Worm (Caenorhabditis elegans) whole organism, L2 larva: ENCODE results near the gene F28H7.3.
A peak's percentile ranks its signal among the peaks of the same experiment; 100 is the strongest.

ENCODE experiments used
- C34F6.9 ChIP-seq: fragments of 150-350 bp; optimal IDR thresholded peaks from 2 replicates; lab custom pipeline; 2014; ENCODE audit warnings: missing biosample characterization, missing genetic modification characterization
- F13H6.1 ChIP-seq: sonication (generic microtip); optimal IDR thresholded peaks from 2 replicates; lab custom pipeline; 2016; ENCODE audit warnings: missing genetic modification characterization, missing compliant biosample characterization
- R02D3.7 ChIP-seq: fragments of 150-350 bp; optimal IDR thresholded peaks from 2 replicates; lab custom pipeline; 2014; ENCODE audit warnings: missing biosample characterization, missing genetic modification characterization
- Y55F3AM.14 ChIP-seq: fragments of 200-800 bp; sonication (Bioruptor generic); optimal IDR thresholded peaks from 2 replicates; lab custom pipeline; 2018; ENCODE audit warnings: mild to moderate bottlenecking, missing genetic modification characterization, missing compliant biosample characterization
- ZK546.5 ChIP-seq: sonication (generic microtip); optimal IDR thresholded peaks from 2 replicates; lab custom pipeline; 2017; ENCODE audit warnings: missing biosample characterization, missing genetic modification characterization
- alr-1 ChIP-seq: fragments of 150-350 bp; optimal IDR thresholded peaks from 2 replicates; lab custom pipeline; 2014; ENCODE audit warnings: missing biosample characterization, missing genetic modification characterization
- aly-2 ChIP-seq: fragments of 150-350 bp; optimal IDR thresholded peaks from 2 replicates; lab custom pipeline; 2014; ENCODE audit warnings: missing biosample characterization, missing genetic modification characterization
- ama-1 ChIP-seq: fragments of 150-350 bp; optimal IDR thresholded peaks from 2 replicates; lab custom pipeline; 2018; ENCODE audit warnings: inconsistent platforms
- blmp-1 ChIP-seq: sonication (generic microtip); optimal IDR thresholded peaks from 2 replicates; lab custom pipeline; 2017; ENCODE audit warnings: missing genetic modification characterization, mild to moderate bottlenecking, missing compliant biosample characterization, antibody characterized with exemption, moderate library complexity; ENCODE audit not compliant: insufficient read depth
- ceh-16 ChIP-seq: fragments of 150-350 bp; optimal IDR thresholded peaks from 2 replicates; lab custom pipeline; 2014; ENCODE audit warnings: missing biosample characterization, missing genetic modification characterization
- ceh-82 ChIP-seq: fragments of 150-350 bp; optimal IDR thresholded peaks from 2 replicates; lab custom pipeline; 2014; ENCODE audit warnings: missing biosample characterization, missing genetic modification characterization
- crh-2 ChIP-seq: sonication (generic microtip); optimal IDR thresholded peaks from 2 replicates; lab custom pipeline; 2017; ENCODE audit warnings: missing biosample characterization, missing genetic modification characterization
- dmd-4 ChIP-seq: sonication (generic microtip); optimal IDR thresholded peaks from 2 replicates; lab custom pipeline; 2017; ENCODE audit warnings: missing biosample characterization, missing genetic modification characterization
- egl-27 ChIP-seq: sonication (generic microtip); optimal IDR thresholded peaks from 3 replicates; lab custom pipeline; 2017; ENCODE audit warnings: missing biosample characterization, missing genetic modification reagents, missing genetic modification characterization
- elt-1 ChIP-seq: fragments of 150-350 bp; optimal IDR thresholded peaks from 2 replicates; lab custom pipeline; 2014; ENCODE audit warnings: missing biosample characterization, missing genetic modification characterization
- elt-3 ChIP-seq: sonication (generic microtip); optimal IDR thresholded peaks from 2 replicates; lab custom pipeline; 2017; ENCODE audit warnings: missing biosample characterization, missing genetic modification characterization
- fos-1 ChIP-seq: fragments of 150-350 bp; optimal IDR thresholded peaks from 2 replicates; lab custom pipeline; 2014; ENCODE audit warnings: missing biosample characterization, missing genetic modification characterization
- gmeb-1 ChIP-seq: fragments of 150-350 bp; optimal IDR thresholded peaks from 2 replicates; lab custom pipeline; 2014; ENCODE audit warnings: missing biosample characterization, missing genetic modification characterization
- lin-11 ChIP-seq: fragments of 150-350 bp; sonication (generic microtip); optimal IDR thresholded peaks from 2 replicates; lab custom pipeline; 2014; ENCODE audit warnings: missing biosample characterization, missing genetic modification characterization, inconsistent platforms, mixed read lengths
- lin-13 ChIP-seq: fragments of 150-350 bp; optimal IDR thresholded peaks from 2 replicates; lab custom pipeline; 2014; ENCODE audit warnings: missing biosample characterization, missing genetic modification reagents, missing genetic modification characterization
- lin-39 ChIP-seq: fragments of 150-350 bp; optimal IDR thresholded peaks from 2 replicates; lab custom pipeline; 2014; ENCODE audit warnings: missing biosample characterization, missing genetic modification reagents, missing genetic modification characterization
- lsy-2 ChIP-seq, 2 experiments: fragments of 150-350 bp in 1 of 2; sonication (generic microtip) in 1 of 2; optimal IDR thresholded peaks; 2 replicates each; lab custom pipeline; 2014 to 2017; ENCODE audit warnings: missing biosample characterization in 2 of 2, missing genetic modification characterization in 2 of 2
- mab-5 ChIP-seq: fragments of 150-350 bp; optimal IDR thresholded peaks from 2 replicates; lab custom pipeline; 2014; ENCODE audit warnings: missing biosample characterization, missing genetic modification characterization
- mbf-1 ChIP-seq: sonication (generic microtip); optimal IDR thresholded peaks from 2 replicates; lab custom pipeline; 2017; ENCODE audit warnings: missing biosample characterization, missing genetic modification characterization
- mdl-1 ChIP-seq, 2 experiments: fragments of 150-350 bp in 1 of 2; sonication (generic microtip) in 1 of 2; optimal IDR thresholded peaks; 2 replicates each; lab custom pipeline; 2017; ENCODE audit warnings: missing biosample characterization in 2 of 2, missing genetic modification characterization in 2 of 2
- nhr-10 ChIP-seq: sonication (generic microtip); optimal IDR thresholded peaks from 2 replicates; lab custom pipeline; 2017; ENCODE audit warnings: missing biosample characterization, missing genetic modification characterization
- nhr-11 ChIP-seq: fragments of 150-350 bp; optimal IDR thresholded peaks from 2 replicates; lab custom pipeline; 2014; ENCODE audit warnings: missing biosample characterization, missing genetic modification characterization
- nhr-12 ChIP-seq: fragments of 150-350 bp; optimal IDR thresholded peaks from 2 replicates; lab custom pipeline; 2014; ENCODE audit warnings: missing biosample characterization, missing genetic modification characterization
- nhr-129 ChIP-seq: fragments of 150-350 bp; optimal IDR thresholded peaks from 2 replicates; lab custom pipeline; 2014; ENCODE audit warnings: missing biosample characterization, missing genetic modification characterization
- nhr-21 ChIP-seq: fragments of 150-350 bp; optimal IDR thresholded peaks from 2 replicates; lab custom pipeline; 2014; ENCODE audit warnings: missing biosample characterization, missing genetic modification characterization
- nhr-23 ChIP-seq: fragments of 150-350 bp; optimal IDR thresholded peaks from 2 replicates; lab custom pipeline; 2014; ENCODE audit warnings: missing biosample characterization, missing genetic modification reagents, missing genetic modification characterization
- nhr-237 ChIP-seq: fragments of 150-350 bp; optimal IDR thresholded peaks from 2 replicates; lab custom pipeline; 2014; ENCODE audit warnings: missing biosample characterization, missing genetic modification characterization
- nhr-25 ChIP-seq: fragments of 150-350 bp; sonication (generic microtip); optimal IDR thresholded peaks from 3 replicates; lab custom pipeline; 2014; ENCODE audit warnings: missing biosample characterization, missing genetic modification characterization
- nhr-6 ChIP-seq: fragments of 150-350 bp; optimal IDR thresholded peaks from 2 replicates; lab custom pipeline; 2014; ENCODE audit warnings: missing biosample characterization, missing genetic modification characterization
- nhr-77 ChIP-seq: fragments of 150-350 bp; optimal IDR thresholded peaks from 2 replicates; lab custom pipeline; 2014; ENCODE audit warnings: missing biosample characterization, missing genetic modification characterization
- peb-1 ChIP-seq: fragments of 150-350 bp; optimal IDR thresholded peaks from 2 replicates; lab custom pipeline; 2014; ENCODE audit warnings: missing biosample characterization, missing genetic modification characterization
- sem-4 ChIP-seq: fragments of 150-350 bp; optimal IDR thresholded peaks from 2 replicates; lab custom pipeline; 2014; ENCODE audit warnings: missing biosample characterization, missing genetic modification reagents, missing genetic modification characterization
- skn-1 ChIP-seq: sonication (generic microtip); optimal IDR thresholded peaks from 2 replicates; lab custom pipeline; 2017; ENCODE audit warnings: missing biosample characterization, missing genetic modification characterization
- sma-3 ChIP-seq: sonication (generic microtip); optimal IDR thresholded peaks from 2 replicates; lab custom pipeline; 2016; ENCODE audit warnings: missing genetic modification reagents, missing genetic modification characterization, missing compliant biosample characterization
- sma-9 ChIP-seq, 2 experiments: fragments of 150-350 bp in 1 of 2; sonication (generic microtip) in 1 of 2; optimal IDR thresholded peaks; 2 replicates each; lab custom pipeline; 2014 to 2016; ENCODE audit warnings: missing genetic modification characterization in 2 of 2, mild to moderate bottlenecking in 1 of 2, missing biosample characterization in 1 of 2, missing compliant biosample characterization in 1 of 2, missing genetic modification reagents in 1 of 2, moderate library complexity in 1 of 2
- snpc-4 ChIP-seq: fragments of 150-350 bp; optimal IDR thresholded peaks from 2 replicates; lab custom pipeline; 2014; ENCODE audit warnings: missing biosample characterization, missing genetic modification characterization
- unc-39 ChIP-seq: fragments of 150-350 bp; optimal IDR thresholded peaks from 2 replicates; lab custom pipeline; 2014; ENCODE audit warnings: missing biosample characterization, missing genetic modification characterization
- unc-55 ChIP-seq: fragments of 150-350 bp; sonication (generic microtip); optimal IDR thresholded peaks from 3 replicates; lab custom pipeline; 2014; ENCODE audit warnings: missing biosample characterization, missing genetic modification reagents, missing genetic modification characterization
- unc-62 ChIP-seq: fragments of 150-350 bp; optimal IDR thresholded peaks from 2 replicates; lab custom pipeline; 2014; ENCODE audit warnings: missing biosample characterization, missing genetic modification reagents, missing genetic modification characterization
- zag-1 ChIP-seq: fragments of 150-350 bp; optimal IDR thresholded peaks from 2 replicates; lab custom pipeline; 2014; ENCODE audit warnings: missing biosample characterization, missing genetic modification characterization
- ztf-1 ChIP-seq: fragments of 200-800 bp; sonication (Bioruptor generic); conservative IDR thresholded peaks from 2 replicates; pipeline ENCODE4 v1.3.6; 2022; ENCODE audit warnings: missing genetic modification characterization, missing compliant biosample characterization
- ztf-11 ChIP-seq: sonication (generic microtip); optimal IDR thresholded peaks from 2 replicates; lab custom pipeline; 2017; ENCODE audit warnings: missing biosample characterization, missing genetic modification characterization
- ztf-4 ChIP-seq: fragments of 150-350 bp; optimal IDR thresholded peaks from 2 replicates; lab custom pipeline; 2014; ENCODE audit warnings: missing biosample characterization, missing genetic modification characterization

Gene F28H7.3

DNA sequence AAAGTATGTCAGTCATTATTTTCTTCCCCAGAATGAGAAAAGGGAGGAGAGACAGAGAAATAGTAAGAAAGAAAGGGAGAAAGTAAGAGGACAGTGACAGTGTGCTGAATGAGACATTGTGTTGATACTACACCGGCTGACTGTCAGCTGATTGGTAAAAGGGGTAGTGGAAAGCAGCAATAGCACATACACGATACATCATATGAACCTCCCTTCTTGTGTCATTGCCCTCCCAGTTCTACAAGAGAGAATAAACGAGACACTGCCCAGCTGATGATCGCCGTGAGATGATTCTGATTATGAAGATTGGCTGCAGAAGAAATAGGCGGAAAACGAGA is 30.8 kb downstream of the F28H7.3 start (continued):
- TF ChIP-seq unc-39 (tag; lab: Kevin White, UChicago) (no peak), sem-4 (peak; percentile 27), F13H6.1 (tag; lab: Kevin White, UChicago) (peak; percentile 49)

DNA sequence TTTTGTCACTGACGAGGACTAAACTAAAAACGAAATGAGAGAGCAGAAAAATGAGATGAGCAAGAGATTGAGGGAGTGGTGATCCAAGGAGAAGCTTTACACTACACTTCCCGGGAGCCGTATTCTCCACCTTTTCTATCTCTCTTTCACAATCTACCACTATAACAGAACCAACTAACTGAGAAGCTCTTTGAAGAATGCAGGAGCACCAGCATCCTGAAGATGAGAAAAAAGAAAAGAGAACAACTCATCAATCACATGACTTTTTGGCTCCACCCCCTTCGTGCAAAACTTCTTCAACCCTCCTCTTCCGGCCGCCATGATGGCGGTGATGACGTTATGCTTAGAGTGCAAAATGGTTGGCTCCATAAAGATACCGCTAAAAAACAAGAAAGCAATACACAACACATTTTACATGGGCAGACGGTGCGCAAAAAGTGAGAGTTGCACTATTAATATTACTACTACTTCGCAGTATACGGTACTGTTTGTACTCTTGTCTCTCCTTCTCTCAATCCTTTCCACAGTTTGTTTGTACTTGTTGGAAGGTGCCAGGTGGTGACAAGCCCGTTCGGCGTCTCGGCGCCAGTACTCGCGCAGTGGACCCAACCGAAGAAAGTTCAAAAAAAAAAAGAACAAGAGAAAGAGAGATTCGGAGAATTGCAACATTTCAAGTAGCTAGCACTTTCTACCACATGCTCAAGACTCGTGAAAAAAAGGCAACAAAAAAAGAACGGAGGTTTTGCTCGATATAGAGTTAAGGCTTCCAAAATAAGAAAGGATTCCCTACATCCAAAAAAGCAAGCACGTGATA is 31.4 kb downstream of the F28H7.3 start:
- TF ChIP-seq aly-2 (tag; lab: Kevin White, UChicago) (no peak), nhr-6 (tag; lab: Kevin White, UChicago) (no peak), nhr-11 (tag; lab: Kevin White, UChicago) (no peak), ztf-4 (no peak), mbf-1 (tag; lab: Kevin White, UChicago) (no peak), nhr-10 (tag; lab: Kevin White, UChicago) (no peak), nhr-77 (tag; lab: Kevin White, UChicago) (no peak), egl-27 (peak; percentile 73), sma-3 (GFP tag; lab: Kevin White, UChicago) (no peak), C34F6.9 (tag; lab: Kevin White, UChicago) (peak; percentile 35), elt-1 (no peak), Y55F3AM.14 (GFP tag; lab: Kevin White, UChicago) (no peak), elt-3 (tag; lab: Kevin White, UChicago) (no peak), nhr-23 (tag; lab: Kevin White, UChicago) (no peak), ZK546.5 (tag; lab: Kevin White, UChicago) (no peak), lin-11 (tag; lab: Kevin White, UChicago) (no peak), nhr-237 (tag; lab: Kevin White, UChicago) (no peak), nhr-25 (tag; lab: Kevin White, UChicago) (no peak), ztf-11 (tag; lab: Kevin White, UChicago) (no peak), R02D3.7 (tag; lab: Kevin White, UChicago) (no peak), F13H6.1 (tag; lab: Kevin White, UChicago) (peak; percentile 51), unc-62 (peak; percentile 50), ceh-82 (tag; lab: Kevin White, UChicago) (no peak), crh-2 (peak; percentile 19), unc-55 (GFP tag; lab: Kevin White, UChicago) (peak; percentile 47), lin-39 (no peak), lin-13 (GFP tag; lab: Kevin White, UChicago) (no peak), lsy-2 (tag; optimal IDR thresholded peaks at IDR 0.05; lab: Kevin White, UChicago) (no peak), unc-39 (tag; lab: Kevin White, UChicago) (no peak), peb-1 (tag; lab: Kevin White, UChicago) (no peak), nhr-12 (no peak), dmd-4 (no peak), nhr-129 (tag; lab: Kevin White, UChicago) (peak; percentile 64), nhr-21 (tag; lab: Kevin White, UChicago) (no peak), sma-9 (GFP tag; optimal IDR thresholded peaks at IDR 0.05; lab: Kevin White, UChicago) (peak; percentile 54), sma-9 (tag; optimal IDR thresholded peaks at IDR 0.05; lab: Kevin White, UChicago) (no peak), fos-1 (tag; lab: Kevin White, UChicago) (peak; percentile 32), alr-1 (tag; lab: Kevin White, UChicago) (no peak), sem-4 (no peak), gmeb-1 (tag; lab: Kevin White, UChicago) (no peak), skn-1 (tag; lab: Kevin White, UChicago) (no peak), snpc-4 (tag; lab: Kevin White, UChicago) (no peak), zag-1 (no peak), ztf-1 (no peak), blmp-1 (tag; lab: Kevin White, UChicago) (peak; percentile 53), mdl-1 (tag; optimal IDR thresholded peaks at IDR 0.05; lab: Kevin White, UChicago) (peak in 1 of 2 experiments; percentile 16), mab-5 (tag; lab: Kevin White, UChicago) (peak; percentile 19), ceh-16 (tag; lab: Kevin White, UChicago) (no peak), ama-1 (lab: Kevin White, UChicago) (peak; percentile 52)
